Worm (Caenorhabditis elegans) whole organism, late embryonic: ENCODE results near the gene str-246.

Experiments used
- C08G9.2 ChIP-seq: sonication (generic microtip); optimal IDR thresholded peaks from 2 replicates; lab custom pipeline; 2016; ENCODE audit warnings: mild to moderate bottlenecking, missing genetic modification characterization, moderate library complexity, missing compliant biosample characterization
- C38D4.7 ChIP-seq: fragments of 200-800 bp; sonication (Bioruptor generic); optimal IDR thresholded peaks from 2 replicates; lab custom pipeline; 2018; ENCODE audit warnings: mild to moderate bottlenecking, missing genetic modification characterization, moderate library complexity, missing compliant biosample characterization
- F13H6.1 ChIP-seq: sonication (generic microtip); optimal IDR thresholded peaks from 2 replicates; lab custom pipeline; 2016; ENCODE audit warnings: missing genetic modification characterization, missing compliant biosample characterization
- K02D7.2 ChIP-seq: sonication (generic microtip); optimal IDR thresholded peaks from 2 replicates; lab custom pipeline; 2017; ENCODE audit warnings: mild to moderate bottlenecking, missing genetic modification characterization, missing compliant biosample characterization
- K09A11.1 ChIP-seq: sonication (generic microtip); optimal IDR thresholded peaks from 2 replicates; lab custom pipeline; 2017; ENCODE audit warnings: antibody characterized with exemption, mild to moderate bottlenecking, missing genetic modification characterization, missing compliant biosample characterization; ENCODE audit not compliant: insufficient read depth
- T23F11.4 ChIP-seq: fragments of 200-800 bp; sonication (Bioruptor generic); optimal IDR thresholded peaks from 2 replicates; lab custom pipeline; 2018; ENCODE audit warnings: mild to moderate bottlenecking, missing genetic modification characterization, missing compliant biosample characterization
- ama-1 ChIP-seq: fragments of 150-350 bp; optimal IDR thresholded peaks from 2 replicates; lab custom pipeline; 2014
- ceh-14 ChIP-seq: sonication (generic microtip); optimal IDR thresholded peaks from 2 replicates; lab custom pipeline; 2016; ENCODE audit warnings: missing genotype, missing genetic modification characterization, missing compliant biosample characterization
- ceh-19 ChIP-seq: fragments of 200-800 bp; sonication (Bioruptor generic); optimal IDR thresholded peaks from 2 replicates; lab custom pipeline; 2018; ENCODE audit warnings: mild to moderate bottlenecking, missing genetic modification characterization, missing compliant biosample characterization
- ceh-2 ChIP-seq: sonication (generic microtip); optimal IDR thresholded peaks from 2 replicates; lab custom pipeline; 2016; ENCODE audit warnings: missing genotype, missing genetic modification characterization, missing compliant biosample characterization
- ceh-24 ChIP-seq: sonication (generic microtip); optimal IDR thresholded peaks from 2 replicates; lab custom pipeline; 2016; ENCODE audit warnings: mild to moderate bottlenecking, missing genetic modification characterization, missing compliant biosample characterization
- ceh-30 ChIP-seq: fragments of 150-350 bp; optimal IDR thresholded peaks from 2 replicates; lab custom pipeline; 2014; ENCODE audit warnings: missing biosample characterization, missing genetic modification characterization
- ceh-31 ChIP-seq: sonication (generic microtip); optimal IDR thresholded peaks from 2 replicates; lab custom pipeline; 2016; ENCODE audit warnings: missing genetic modification characterization, missing compliant biosample characterization
- ceh-34 ChIP-seq: sonication (generic microtip); optimal IDR thresholded peaks from 2 replicates; lab custom pipeline; 2016; ENCODE audit warnings: mild to moderate bottlenecking, missing genetic modification characterization, missing compliant biosample characterization
- ceh-45 ChIP-seq: fragments of 200-800 bp; sonication (Bioruptor generic); IDR thresholded peaks from 2 replicates; pipeline ENCODE4 v1.3.6; 2022; ENCODE audit warnings: missing genetic modification reagents, missing genetic modification characterization, missing compliant biosample characterization
- ceh-6 ChIP-seq: fragments of 200-800 bp; sonication (Bioruptor generic); optimal IDR thresholded peaks from 2 replicates; lab custom pipeline; 2018; ENCODE audit warnings: mild to moderate bottlenecking, missing genetic modification characterization, missing compliant biosample characterization
- che-1 ChIP-seq: sonication (generic microtip); optimal IDR thresholded peaks from 2 replicates; lab custom pipeline; 2016; ENCODE audit warnings: mild to moderate bottlenecking, missing genetic modification characterization, missing compliant biosample characterization
- dmd-4 ChIP-seq: sonication (generic microtip); optimal IDR thresholded peaks from 2 replicates; lab custom pipeline; 2016; ENCODE audit warnings: borderline replicate concordance, missing genetic modification characterization, missing compliant biosample characterization
- elt-2 ChIP-seq: sonication (generic microtip); optimal IDR thresholded peaks from 2 replicates; lab custom pipeline; 2016; ENCODE audit warnings: missing genetic modification reagents, missing genetic modification characterization, missing compliant biosample characterization
- elt-4 ChIP-seq: sonication (generic microtip); optimal IDR thresholded peaks from 2 replicates; lab custom pipeline; 2016; ENCODE audit warnings: missing genetic modification characterization, missing compliant biosample characterization
- ets-4 ChIP-seq: sonication (generic microtip); optimal IDR thresholded peaks from 2 replicates; lab custom pipeline; 2016; ENCODE audit warnings: missing genetic modification characterization, missing compliant biosample characterization
- eyg-1 ChIP-seq: sonication (generic microtip); optimal IDR thresholded peaks from 2 replicates; lab custom pipeline; 2016; ENCODE audit warnings: missing genotype, missing genetic modification characterization, missing compliant biosample characterization
- fax-1 ChIP-seq: sonication (generic microtip); optimal IDR thresholded peaks from 2 replicates; lab custom pipeline; 2016; ENCODE audit warnings: missing genotype, missing genetic modification characterization, missing compliant biosample characterization
- fkh-6 ChIP-seq: sonication (generic microtip); optimal IDR thresholded peaks from 2 replicates; lab custom pipeline; 2016; ENCODE audit warnings: missing genetic modification characterization, missing compliant biosample characterization
- gmeb-2 ChIP-seq: sonication (generic microtip); optimal IDR thresholded peaks from 2 replicates; lab custom pipeline; 2016; ENCODE audit warnings: missing genetic modification characterization, inconsistent platforms, missing compliant biosample characterization
- hlh-13 ChIP-seq: fragments of 200-800 bp; sonication (Bioruptor generic); optimal IDR thresholded peaks from 2 replicates; lab custom pipeline; 2018; ENCODE audit warnings: mild to moderate bottlenecking, missing genetic modification characterization, missing compliant biosample characterization
- hlh-30 ChIP-seq: sonication (generic microtip); optimal IDR thresholded peaks from 2 replicates; lab custom pipeline; 2017; ENCODE audit warnings: antibody characterized with exemption, missing genetic modification characterization, missing compliant biosample characterization; ENCODE audit not compliant: insufficient read depth
- hlh-6 ChIP-seq: sonication (generic microtip); optimal IDR thresholded peaks from 2 replicates; lab custom pipeline; 2016; ENCODE audit warnings: missing genotype, missing genetic modification characterization, missing compliant biosample characterization
- lim-6 ChIP-seq: sonication (generic microtip); optimal IDR thresholded peaks from 2 replicates; lab custom pipeline; 2016; ENCODE audit warnings: missing genetic modification characterization, missing compliant biosample characterization
- lin-11 ChIP-seq: fragments of 200-800 bp; sonication (Bioruptor generic); optimal IDR thresholded peaks from 2 replicates; lab custom pipeline; 2018; ENCODE audit warnings: mild to moderate bottlenecking, missing genetic modification characterization, missing compliant biosample characterization
- madf-2 ChIP-seq: sonication (generic microtip); optimal IDR thresholded peaks from 2 replicates; lab custom pipeline; 2017; ENCODE audit warnings: missing genetic modification characterization, missing compliant biosample characterization
- mec-3 ChIP-seq: sonication (generic microtip); optimal IDR thresholded peaks from 2 replicates; lab custom pipeline; 2016; ENCODE audit warnings: borderline replicate concordance, missing genetic modification characterization, missing compliant biosample characterization
- nfya-1 ChIP-seq: sonication (generic microtip); optimal IDR thresholded peaks from 2 replicates; lab custom pipeline; 2017; ENCODE audit warnings: missing genetic modification characterization, mild to moderate bottlenecking, missing compliant biosample characterization, antibody characterized with exemption, moderate library complexity
- odd-2 ChIP-seq: sonication (generic microtip); optimal IDR thresholded peaks from 2 replicates; lab custom pipeline; 2017; ENCODE audit warnings: antibody characterized with exemption, mild to moderate bottlenecking, missing genetic modification characterization, missing compliant biosample characterization
- pag-3 ChIP-seq: sonication (generic microtip); optimal IDR thresholded peaks from 2 replicates; lab custom pipeline; 2016; ENCODE audit warnings: missing compliant biosample characterization, missing genetic modification characterization, borderline replicate concordance
- pax-1 ChIP-seq: fragments of 150-350 bp; optimal IDR thresholded peaks from 2 replicates; lab custom pipeline; 2014; ENCODE audit warnings: missing biosample characterization, missing genetic modification characterization
- pha-2 ChIP-seq: sonication (generic microtip); optimal IDR thresholded peaks from 2 replicates; lab custom pipeline; 2017; ENCODE audit warnings: mild to moderate bottlenecking, missing genetic modification characterization, missing compliant biosample characterization
- pha-4 ChIP-seq: fragments of 150-350 bp; optimal IDR thresholded peaks from 2 replicates; lab custom pipeline; 2018; ENCODE audit warnings: missing biosample characterization, missing genetic modification reagents, missing genetic modification characterization
- pqm-1 ChIP-seq: sonication (generic microtip); optimal IDR thresholded peaks from 2 replicates; lab custom pipeline; 2016; ENCODE audit warnings: missing genetic modification characterization, missing compliant biosample characterization
- pros-1 ChIP-seq: fragments of 150-350 bp; optimal IDR thresholded peaks from 2 replicates; lab custom pipeline; 2014; ENCODE audit warnings: missing biosample characterization, missing genetic modification reagents, missing genetic modification characterization
- ref-2 ChIP-seq: sonication (generic microtip); optimal IDR thresholded peaks from 2 replicates; lab custom pipeline; 2016; ENCODE audit warnings: missing genetic modification characterization, missing compliant biosample characterization
- sdc-2 ChIP-seq: sonication (generic microtip); optimal IDR thresholded peaks from 2 replicates; lab custom pipeline; 2016; ENCODE audit warnings: missing genotype, missing genetic modification characterization, missing compliant biosample characterization
- sox-2 ChIP-seq: fragments of 200-800 bp; sonication (Bioruptor generic); IDR thresholded peaks from 2 replicates; pipeline ENCODE4 v1.3.6; 2022; ENCODE audit warnings: missing genetic modification reagents, missing genetic modification characterization, missing compliant biosample characterization
- sox-4 ChIP-seq: sonication (generic microtip); optimal IDR thresholded peaks from 2 replicates; lab custom pipeline; 2017; ENCODE audit warnings: mild to moderate bottlenecking, missing genetic modification characterization, inconsistent platforms, missing compliant biosample characterization
- tbx-2 ChIP-seq: sonication (generic microtip); optimal IDR thresholded peaks from 2 replicates; lab custom pipeline; 2016; ENCODE audit warnings: missing genetic modification characterization, missing compliant biosample characterization
- tbx-7 ChIP-seq: sonication (generic microtip); optimal IDR thresholded peaks from 2 replicates; lab custom pipeline; 2016; ENCODE audit warnings: missing genotype, missing genetic modification characterization, missing compliant biosample characterization
- unc-86 ChIP-seq: sonication (generic microtip); optimal IDR thresholded peaks from 2 replicates; lab custom pipeline; 2016; ENCODE audit warnings: missing genetic modification characterization, missing compliant biosample characterization
- zip-5 ChIP-seq: sonication (generic microtip); optimal IDR thresholded peaks from 2 replicates; lab custom pipeline; 2016; ENCODE audit warnings: missing genetic modification characterization, missing compliant biosample characterization

Gene str-246

ce11 chrIII:11113845-11114244 lies 36.3 kb downstream of the str-246 start:
- no peak for TF ChIP-seq K09A11.1 (tag; lab: Kevin White, UChicago)
- no peak for TF ChIP-seq pag-3 (tag; lab: Kevin White, UChicago)
- TF ChIP-seq ceh-19 (GFP tag; lab: Kevin White, UChicago), result no peak

ce11 chrIII:11115956-11116355 lies 38.5 kb downstream of the str-246 start:
- TF ChIP-seq hlh-6 (tag; lab: Kevin White, UChicago) (no peak), ama-1 (lab: Kevin White, UChicago) (no peak), ceh-31 (tag; lab: Kevin White, UChicago) (no peak), sox-2 (GFP tag; lab: Robert Waterston, UW) (no peak), eyg-1 (no peak), tbx-7 (tag; lab: Kevin White, UChicago) (no peak), hlh-30 (tag; lab: Kevin White, UChicago) (no peak), ceh-14 (tag; lab: Kevin White, UChicago) (no peak), C38D4.7 (GFP tag; lab: Kevin White, UChicago) (no peak)

- no peak for TF ChIP-seq sox-2 (GFP tag; lab: Robert Waterston, UW)
- TF ChIP-seq elt-4 (tag; lab: Kevin White, UChicago), result no peak
- peak; percentile 95 for TF ChIP-seq C08G9.2 (tag; lab: Kevin White, UChicago)
- peak; percentile 26 for TF ChIP-seq che-1 (tag; lab: Kevin White, UChicago)
- TF ChIP-seq lim-6 (tag; lab: Kevin White, UChicago), result peak; percentile 95
- TF ChIP-seq ceh-31 (tag; lab: Kevin White, UChicago), result peak; percentile 99
- peak; percentile 85 for TF ChIP-seq ceh-34 (tag; lab: Kevin White, UChicago)
- no peak for TF ChIP-seq ceh-24 (tag; lab: Kevin White, UChicago)
- peak; percentile 97 for TF ChIP-seq ets-4 (tag; lab: Kevin White, UChicago)
- no peak for TF ChIP-seq gmeb-2 (tag; lab: Kevin White, UChicago)
- no peak for TF ChIP-seq odd-2 (tag; lab: Kevin White, UChicago)
- no peak for TF ChIP-seq ceh-45 (GFP tag; lab: Robert Waterston, UW)
- TF ChIP-seq dmd-4 (tag; lab: Kevin White, UChicago), result peak; percentile 40
- TF ChIP-seq F13H6.1, result peak; percentile 89
- TF ChIP-seq madf-2, result peak; percentile 13
- no peak for TF ChIP-seq hlh-30 (tag; lab: Kevin White, UChicago)
- no peak for TF ChIP-seq ceh-30 (tag; lab: Kevin White, UChicago)
- TF ChIP-seq tbx-2 (tag; lab: Kevin White, UChicago), result peak; percentile 98
- TF ChIP-seq lin-11 (tag; lab: Kevin White, UChicago), result no peak
- peak; percentile 72 for TF ChIP-seq pha-2 (tag; lab: Kevin White, UChicago)
- TF ChIP-seq nfya-1 (tag; lab: Kevin White, UChicago), result peak; percentile 60
- TF ChIP-seq sox-4, result no peak
- peak; percentile 97 for TF ChIP-seq ref-2 (tag; lab: Kevin White, UChicago)
- no peak for TF ChIP-seq ama-1 (lab: Kevin White, UChicago)
- TF ChIP-seq ceh-2 (tag; lab: Kevin White, UChicago), result peak; percentile 98
- TF ChIP-seq K02D7.2, result peak; percentile 47
- no peak for TF ChIP-seq pha-4 (tag; lab: Kevin White, UChicago)
- peak; percentile 93 for TF ChIP-seq fax-1 (tag; lab: Kevin White, UChicago)
- no peak for TF ChIP-seq ceh-6 (GFP tag; lab: Kevin White, UChicago)
- peak; percentile 86 for TF ChIP-seq pqm-1
- peak; percentile 95 for TF ChIP-seq elt-2 (tag; lab: Kevin White, UChicago)
- TF ChIP-seq pros-1 (tag; lab: Kevin White, UChicago), result no peak
- TF ChIP-seq sdc-2 (tag; lab: Kevin White, UChicago), result peak; percentile 19
- TF ChIP-seq mec-3 (tag; lab: Kevin White, UChicago), result peak; percentile 88
- no peak for TF ChIP-seq T23F11.4 (GFP tag; lab: Kevin White, UChicago)
- no peak for TF ChIP-seq hlh-13
- peak; percentile 97 for TF ChIP-seq zip-5
- TF ChIP-seq fkh-6 (tag; lab: Kevin White, UChicago), result peak; percentile 74
- peak; percentile 83 for TF ChIP-seq unc-86 (tag; lab: Kevin White, UChicago)
- peak; percentile 43 for TF ChIP-seq pax-1
These were observed 41.8 kb downstream of the str-246 start, which contains the start of the genes sup-35 and Y48A6C.4 for ce11 chrIII:11119176-11119853. Gene sup-35 (minus strand): TSS chrIII:11119226. Gene Y48A6C.4 (plus strand): TSS chrIII:11119803.
